Worm (Caenorhabditis elegans): ENCODE results near the gene srv-21.

Gene srv-21

DNA sequence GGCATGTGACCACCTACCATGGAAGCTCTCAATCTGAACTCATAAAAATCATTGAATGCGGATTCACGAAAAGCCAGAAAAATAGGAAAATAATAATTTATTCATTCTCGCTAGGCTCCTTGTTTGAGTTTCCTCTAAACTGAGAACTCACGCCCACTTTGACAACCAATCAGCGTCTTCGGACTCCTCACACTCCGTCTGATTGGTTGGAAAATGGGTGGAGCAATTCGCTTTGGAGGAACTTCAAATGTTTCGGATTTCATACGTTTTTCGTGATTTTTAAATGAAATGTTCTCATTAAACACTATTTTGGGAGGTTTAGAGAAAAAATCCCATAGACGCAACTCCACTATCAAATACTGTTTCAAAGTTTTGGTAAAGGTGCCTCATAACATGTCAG, 34.2 kb downstream of the srv-21 start:
- TF ChIP-seq K11D2.4 (GFP tag; IDR thresholded peaks at IDR 0.05) = no peak
- 0 out of 2 replicates have a peak, but pooled peaks have one; percentile 16 for TF ChIP-seq cebp-2 (GFP tag; IDR thresholded peaks at IDR 0.05)

DNA sequence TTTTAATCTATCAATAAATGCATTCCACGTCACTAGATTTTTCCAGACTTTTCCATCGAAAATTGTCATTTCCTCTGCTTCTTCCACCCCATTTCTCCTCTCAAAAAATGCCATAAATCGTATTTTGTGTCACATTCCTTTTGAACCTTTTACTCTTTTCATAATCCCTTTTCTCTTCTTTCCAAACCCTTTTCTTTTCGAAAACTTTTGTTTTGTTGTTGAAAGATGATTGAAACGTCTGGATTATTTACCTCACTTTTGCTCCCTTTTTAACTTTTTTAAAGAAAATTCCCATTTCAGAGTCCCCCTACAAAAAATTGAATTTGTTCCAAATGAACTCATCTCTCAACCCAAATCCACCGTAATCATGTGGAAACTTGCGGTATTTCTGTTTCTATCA, 38.0 kb downstream of the srv-21 start, which contains the start of gene C06E7.2:
C06E7.2 (plus strand) TSS at position 301 of the 400 bp plus-strand sequence.
- TF ChIP-seq Y53G8AR.9 (GFP tag; conservative IDR thresholded peaks at IDR 0.05) = no peak
- TF ChIP-seq B0336.3 (GFP tag; IDR thresholded peaks at IDR 0.05) = no peak
- TF ChIP-seq nhr-90 (tag; optimal IDR thresholded peaks at IDR 0.05) = no peak
- TF ChIP-seq lin-35 (GFP tag; optimal IDR thresholded peaks at IDR 0.05) = no peak
- no peak for TF ChIP-seq ztf-25 (GFP tag; IDR thresholded peaks at IDR 0.05)
- TF ChIP-seq pha-4 (tag; optimal IDR thresholded peaks at IDR 0.05) = no peak
- no peak for TF ChIP-seq B0261.1 (tag; optimal IDR thresholded peaks at IDR 0.05)
- no peak for TF ChIP-seq F49E8.2 (tag; optimal IDR thresholded peaks at IDR 0.05; ENCODE audit: insufficient read depth)
- TF ChIP-seq xnd-1 (tag; optimal IDR thresholded peaks at IDR 0.05) = no peak

DNA sequence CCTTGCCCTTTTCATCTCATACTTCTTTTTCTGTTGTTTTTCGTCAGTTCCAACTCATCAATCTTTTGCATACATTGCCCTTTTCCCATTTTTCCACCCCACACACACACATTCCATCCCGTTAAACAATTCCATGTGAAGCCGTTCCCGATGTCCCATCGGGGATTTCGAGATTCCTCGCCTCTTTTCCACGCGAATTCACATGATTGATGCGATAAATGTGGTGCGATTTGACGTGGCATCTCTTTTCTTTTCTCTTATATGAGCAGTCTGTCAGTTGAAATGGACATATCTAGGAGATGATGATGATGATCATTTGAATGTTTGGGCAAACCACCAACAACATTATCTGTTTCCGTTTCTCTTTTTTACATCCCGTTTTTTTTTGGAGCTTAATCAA, 43.0 kb downstream of the srv-21 start:
- no peak for TF ChIP-seq rpc-1 (optimal IDR thresholded peaks at IDR 0.05)
- TF ChIP-seq rpc-1 (tag; optimal IDR thresholded peaks at IDR 0.05) = no peak
- TF ChIP-seq fkh-3 (tag; optimal IDR thresholded peaks at IDR 0.05) = no peak
- TF ChIP-seq nhr-27 (tag; optimal IDR thresholded peaks at IDR 0.05) = no peak
- no peak for TF ChIP-seq snpc-1.3 (tag; optimal IDR thresholded peaks at IDR 0.05; ENCODE audit: insufficient read depth)
- TF ChIP-seq lir-1 (GFP tag; conservative IDR thresholded peaks at IDR 0.05) = no peak
- TF ChIP-seq nhr-80 (tag; optimal IDR thresholded peaks at IDR 0.05) = no peak
- TF ChIP-seq mcd-1 (GFP tag; IDR thresholded peaks at IDR 0.05) = no peak
- no peak for TF ChIP-seq lin-26 (GFP tag; IDR thresholded peaks at IDR 0.05)
- TF ChIP-seq mes-4 (tag; optimal IDR thresholded peaks at IDR 0.05) = no peak
- TF ChIP-seq sdz-38 (tag; optimal IDR thresholded peaks at IDR 0.05) = no peak

DNA sequence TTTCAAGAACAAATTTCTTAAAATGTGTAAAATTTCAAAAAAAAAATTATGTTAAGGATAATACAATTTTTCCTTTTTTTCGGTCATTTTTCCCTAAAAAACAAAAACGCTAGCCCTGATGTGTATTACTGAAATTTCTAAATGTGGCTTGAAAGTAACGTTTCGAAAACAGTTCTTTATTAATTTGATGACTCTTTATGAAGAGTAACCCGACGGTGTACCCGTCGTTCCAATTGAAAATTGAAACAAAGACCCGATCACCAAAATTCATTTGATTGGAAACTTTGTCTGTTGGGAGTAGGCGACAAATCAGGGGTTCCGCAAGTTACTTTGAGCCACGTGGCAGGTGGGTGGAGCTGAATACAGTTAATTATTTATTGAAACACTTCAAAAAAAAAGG, 44.3 kb downstream of the srv-21 start:
- TF ChIP-seq snpc-4 (GFP tag; optimal IDR thresholded peaks at IDR 0.05) (peak; percentile 56), snpc-4 (tag; optimal IDR thresholded peaks at IDR 0.05) (peak; percentile 49 to 93 (median 84)), unc-130 (GFP tag; optimal IDR thresholded peaks at IDR 0.05) (no peak), attf-6 (GFP tag; IDR thresholded peaks at IDR 0.05) (peak; percentile 74), mes-4 (tag; optimal IDR thresholded peaks at IDR 0.05) (no peak), tbp1 (GFP tag; optimal IDR thresholded peaks at IDR 0.05) (peak; percentile 46), lsl-1 (GFP tag; optimal IDR thresholded peaks at IDR 0.05) (no peak), fkh-3 (tag; optimal IDR thresholded peaks at IDR 0.05) (no peak), lsy-27 (tag; optimal IDR thresholded peaks at IDR 0.05; ENCODE audit: borderline replicate concordance, insufficient read depth) (no peak), sea-2 (GFP tag; IDR thresholded peaks at IDR 0.05) (no peak), ceh-100 (GFP tag; IDR thresholded peaks at IDR 0.05) (no peak), attf-3 (GFP tag; conservative IDR thresholded peaks at IDR 0.05) (no peak), madf-8 (GFP tag; conservative IDR thresholded peaks at IDR 0.05) (no peak), pbrm-1 (GFP tag; IDR thresholded peaks at IDR 0.05) (0 out of 2 replicates have a peak, but pooled peaks have one; percentile 11), Y95B8A.8 (GFP tag; IDR thresholded peaks at IDR 0.05) (no peak), hmg-1.2 (GFP tag; IDR thresholded peaks at IDR 0.05) (no peak), hrde-1 (tag; optimal IDR thresholded peaks at IDR 0.05; ENCODE audit: borderline replicate concordance) (no peak), D2030.7 (GFP tag; IDR thresholded peaks at IDR 0.05) (peak; percentile 79), F49E8.2 (tag; optimal IDR thresholded peaks at IDR 0.05; ENCODE audit: insufficient read depth) (peak; percentile 15), nhr-27 (tag; optimal IDR thresholded peaks at IDR 0.05) (no peak), hlh-26 (GFP tag; conservative IDR thresholded peaks at IDR 0.05) (no peak), let-607 (tag; optimal IDR thresholded peaks at IDR 0.05) (no peak), snpc-1.1 (tag; optimal IDR thresholded peaks at IDR 0.05; ENCODE audit: insufficient read depth) (peak; percentile 85)

Data from whole organism, young adult.